Fruit fly (Drosophila melanogaster): ENCODE results near the gene Pcd.

Pcd gene

DNA sequence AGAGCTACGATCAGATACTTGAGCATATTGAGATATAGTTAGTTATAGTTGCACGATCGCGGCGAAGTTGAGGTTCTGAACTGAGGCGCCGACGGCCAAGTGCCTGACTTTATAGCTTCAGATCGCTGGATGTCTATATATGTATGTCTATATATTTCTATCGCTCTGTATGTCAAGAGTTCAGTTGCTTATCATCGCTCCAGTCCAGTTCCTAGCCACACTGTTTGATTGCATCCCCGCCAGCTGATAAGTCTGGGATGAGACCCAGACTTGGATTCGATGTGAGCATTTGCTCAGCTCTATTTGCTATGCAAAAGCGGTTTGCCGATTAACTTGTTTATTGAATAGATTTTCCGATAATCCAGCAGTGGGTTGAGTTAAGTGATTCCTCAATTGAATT, 36.3 kb upstream of the Pcd start:
- TF ChIP-seq Sp1 (GFP tag; optimal IDR thresholded peaks at IDR 0.05) (no peak), sage (GFP tag; optimal IDR thresholded peaks at IDR 0.05) (no peak), Hr83 (GFP tag; optimal IDR thresholded peaks at IDR 0.05; ENCODE audit: poor library complexity, severe bottlenecking) (no peak), Mio (GFP tag; optimal IDR thresholded peaks at IDR 0.05) (no peak), Dif (GFP tag; optimal IDR thresholded peaks at IDR 0.05; ENCODE audit: partially characterized antibody) (no peak), dmrt93B (GFP tag; optimal IDR thresholded peaks at IDR 0.05) (no peak)

DNA sequence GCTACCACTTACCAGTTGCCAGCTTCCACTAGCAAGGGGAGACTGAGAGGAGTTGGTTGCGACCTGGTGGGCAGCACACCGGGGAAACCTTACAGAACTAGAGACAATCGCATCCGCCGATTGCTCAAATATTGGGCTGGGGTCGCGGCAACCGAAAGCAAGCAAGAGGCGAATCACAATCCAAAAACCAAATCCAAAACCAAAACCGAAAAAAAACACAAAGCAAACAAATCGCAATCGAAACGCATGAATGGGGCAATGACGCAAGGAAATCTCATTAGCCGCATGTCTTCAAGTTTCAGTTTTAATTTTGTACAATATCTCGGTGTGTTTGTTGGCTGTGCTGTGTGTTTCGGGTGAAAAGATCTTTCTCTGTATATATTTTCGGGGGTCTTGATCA, 33.8 kb upstream of the Pcd start, which contains the start of gene Obp99c:
Gene Obp99c, minus strand, starts transcription at position 101 of the 400 bp plus-strand sequence.
- TF ChIP-seq foxo (GFP tag; optimal IDR thresholded peaks at IDR 0.05) (no peak), N (GFP tag; optimal IDR thresholded peaks at IDR 0.05) (no peak), lola (GFP tag; optimal IDR thresholded peaks at IDR 0.05) (no peak), Hr83 (GFP tag; optimal IDR thresholded peaks at IDR 0.05; ENCODE audit: poor library complexity, severe bottlenecking) (no peak), woc (GFP tag; optimal IDR thresholded peaks at IDR 0.05) (no peak), jim (GFP tag; optimal IDR thresholded peaks at IDR 0.05) (no peak), ey (GFP tag; optimal IDR thresholded peaks at IDR 0.05) (no peak), h (GFP tag; optimal IDR thresholded peaks at IDR 0.05) (no peak)

DNA sequence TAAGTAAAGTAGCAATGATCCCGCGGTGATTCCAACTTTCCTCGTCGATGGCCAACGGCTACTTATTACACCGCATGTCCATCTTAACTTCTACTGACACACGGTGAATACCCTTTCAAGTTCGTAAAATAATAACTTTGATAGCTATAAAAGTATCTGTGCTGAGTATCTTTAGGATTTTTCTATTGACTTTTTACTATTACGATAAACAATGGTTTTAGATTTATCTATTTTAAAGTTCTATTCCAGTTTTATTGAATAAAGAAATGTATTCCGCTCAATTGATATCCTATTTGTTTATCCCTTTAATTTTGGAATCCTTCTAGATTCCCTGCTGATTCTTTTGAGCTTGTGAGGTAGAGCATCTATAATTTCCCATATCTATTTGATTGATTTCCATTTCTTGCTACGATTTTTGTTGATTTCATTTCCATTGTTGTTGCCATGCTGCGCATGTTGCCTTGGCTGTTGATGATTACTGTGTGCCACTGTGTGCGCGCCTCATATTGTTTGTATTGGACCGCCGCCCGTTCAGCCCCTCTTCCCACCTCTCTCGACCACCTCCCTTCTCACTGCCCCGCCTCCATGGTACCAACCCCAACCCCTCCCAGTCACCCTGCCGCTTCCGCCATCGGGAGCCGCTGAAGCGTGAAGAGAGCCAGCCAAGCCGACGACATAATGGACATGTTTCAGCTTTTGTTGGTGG, 33.0 kb upstream of the Pcd start:
- TF ChIP-seq fru (GFP tag; optimal IDR thresholded peaks at IDR 0.05) (no peak), Abd-B (GFP tag; optimal IDR thresholded peaks at IDR 0.05) (no peak), lola (GFP tag; optimal IDR thresholded peaks at IDR 0.05) (no peak), CrebA (GFP tag; optimal IDR thresholded peaks at IDR 0.05; ENCODE audit: borderline replicate concordance) (no peak), dsf (GFP tag; optimal IDR thresholded peaks at IDR 0.05; ENCODE audit: borderline replicate concordance) (no peak), HLH106 (tag; optimal IDR thresholded peaks at IDR 0.05) (no peak), ey (GFP tag; optimal IDR thresholded peaks at IDR 0.05) (no peak), tai (GFP tag; optimal IDR thresholded peaks at IDR 0.05) (no peak), jim (GFP tag; optimal IDR thresholded peaks at IDR 0.05) (no peak)

dm6 chr3R:29690539-29690852, 32.5 kb upstream of the Pcd start:
- peak; percentile 30 for TF ChIP-seq HLH106 (tag; optimal IDR thresholded peaks at IDR 0.05)
- TF ChIP-seq foxo (GFP tag; optimal IDR thresholded peaks at IDR 0.05) = peak in 1 of 2 experiments; percentile 26
- TF ChIP-seq h (GFP tag; optimal IDR thresholded peaks at IDR 0.05) = peak; percentile 11
- TF ChIP-seq rgr (GFP tag; optimal IDR thresholded peaks at IDR 0.05) = peak; percentile 23
- TF ChIP-seq Jra (GFP tag; optimal IDR thresholded peaks at IDR 0.05) = no peak
- peak; percentile 22 for TF ChIP-seq fru (GFP tag; optimal IDR thresholded peaks at IDR 0.05)
- TF ChIP-seq sv (GFP tag; optimal IDR thresholded peaks at IDR 0.05) = peak; percentile 30
- TF ChIP-seq ey (GFP tag; optimal IDR thresholded peaks at IDR 0.05) = peak; percentile 18
- no peak for TF ChIP-seq woc (GFP tag; optimal IDR thresholded peaks at IDR 0.05)
- no peak for TF ChIP-seq Hnf4 (GFP tag; optimal IDR thresholded peaks at IDR 0.05)

DNA sequence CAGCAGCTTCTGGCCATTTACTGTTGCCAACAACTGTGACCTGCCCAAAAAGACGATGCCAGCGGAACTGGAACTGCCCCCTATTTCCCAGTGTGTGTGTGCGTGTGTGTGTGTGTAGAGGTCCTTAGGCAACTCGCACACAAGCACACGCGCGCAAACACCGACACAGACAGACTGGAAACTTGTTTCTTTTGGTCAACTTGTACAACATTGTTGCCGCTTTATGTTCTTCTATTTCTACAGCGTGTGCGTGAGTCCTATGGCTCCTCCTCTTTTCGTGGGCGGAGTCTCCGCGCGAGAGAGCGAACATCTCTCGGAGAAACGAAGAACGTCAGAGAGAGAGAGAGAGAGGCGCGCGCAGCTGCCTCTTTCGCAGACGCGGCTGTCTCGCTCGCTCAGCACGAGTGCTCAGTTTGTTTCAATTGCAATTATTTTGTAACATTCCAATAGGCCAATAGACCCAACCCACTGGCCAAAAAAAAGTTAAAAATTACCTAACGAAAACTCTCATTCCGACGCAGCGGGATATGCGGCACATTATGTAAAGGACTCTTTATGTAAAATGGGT, 31.9 kb upstream of the Pcd start:
- peak; percentile 80 to 89 for TF ChIP-seq dl (GFP tag; optimal IDR thresholded peaks at IDR 0.05; ENCODE audit: insufficient read depth in 1 of 2, partially characterized antibody in 2 of 2)
- peak; percentile 89 for TF ChIP-seq Dif (GFP tag; optimal IDR thresholded peaks at IDR 0.05; ENCODE audit: partially characterized antibody)
- TF ChIP-seq Vsx2 (GFP tag; optimal IDR thresholded peaks at IDR 0.05; ENCODE audit: partially characterized antibody) = peak; percentile 57
- no peak for TF ChIP-seq psq (GFP tag; optimal IDR thresholded peaks at IDR 0.05)

DNA sequence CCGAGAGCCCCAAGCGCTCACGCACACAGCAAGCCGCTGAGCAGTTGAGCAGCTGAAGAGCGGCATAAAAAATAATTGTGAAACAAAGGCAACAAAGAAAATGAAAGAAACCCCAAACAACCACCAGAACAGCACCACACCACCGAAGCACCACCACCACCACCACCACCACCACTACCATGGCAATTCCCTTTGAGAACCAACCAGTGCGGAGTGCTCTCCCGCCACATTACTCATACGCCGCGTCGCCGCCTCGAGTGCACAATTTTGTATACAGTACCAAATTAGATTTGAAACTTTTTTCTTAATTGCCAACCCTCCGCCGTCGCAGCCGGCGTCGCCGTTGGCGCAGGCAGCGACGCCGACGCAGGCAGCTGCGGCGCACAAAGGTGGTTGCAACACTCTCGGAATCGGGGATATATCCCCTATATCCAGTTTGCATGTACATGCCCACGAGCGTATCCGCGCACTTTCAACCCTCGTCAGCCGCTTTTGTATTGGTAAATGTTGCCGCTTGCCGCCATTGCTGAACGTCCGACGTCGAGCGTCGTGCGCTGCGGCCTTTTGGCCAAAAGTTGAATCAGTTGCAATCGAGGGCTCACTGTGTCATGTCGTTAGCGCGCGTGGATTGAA, 30.8 kb upstream of the Pcd start, which contains the start of gene dmrt99B:
Gene dmrt99B, plus strand, starts transcription at position 583 of the 633 bp plus-strand sequence.
- TF ChIP-seq sv (GFP tag; optimal IDR thresholded peaks at IDR 0.05) (no peak), Dfd (GFP tag; optimal IDR thresholded peaks at IDR 0.05) (peak; percentile 23)

All from whole organism, wandering third instar larva.